Worm (Caenorhabditis elegans) whole organism, mixed stage, embryonic: Measurements from ENCODE around the gene F41G3.5.

ENCODE experiments used
- M03D4.4 ChIP-seq: sonication (generic microtip); optimal IDR thresholded peaks from 2 replicates; lab custom pipeline; 2017; ENCODE audit warnings: mild to moderate bottlenecking, missing genetic modification characterization, missing compliant biosample characterization
- blmp-1 ChIP-seq: fragments of 150-350 bp; optimal IDR thresholded peaks from 2 replicates; lab custom pipeline; 2014; ENCODE audit warnings: missing biosample characterization, missing genetic modification characterization
- ceh-39 ChIP-seq: fragments of 150-350 bp; optimal IDR thresholded peaks from 2 replicates; lab custom pipeline; 2014; ENCODE audit warnings: missing biosample characterization, missing genetic modification characterization
- ceh-43 ChIP-seq: fragments of 200-800 bp; sonication (Bioruptor generic); optimal IDR thresholded peaks from 2 replicates; lab custom pipeline; 2018; ENCODE audit warnings: mild to moderate bottlenecking, missing genetic modification characterization, moderate library complexity, missing compliant biosample characterization
- ceh-83 ChIP-seq: fragments of 200-800 bp; sonication (Bioruptor generic); optimal IDR thresholded peaks from 2 replicates; lab custom pipeline; 2018; ENCODE audit warnings: mild to moderate bottlenecking, missing genetic modification characterization, missing compliant biosample characterization
- ces-1 ChIP-seq: fragments of 150-350 bp; optimal IDR thresholded peaks from 2 replicates; lab custom pipeline; 2014; ENCODE audit warnings: missing biosample characterization, missing genetic modification reagents, missing genetic modification characterization
- cnd-1 ChIP-seq: fragments of 200-800 bp; sonication (Bioruptor generic); optimal IDR thresholded peaks from 2 replicates; lab custom pipeline; 2018; ENCODE audit warnings: mild to moderate bottlenecking, missing genetic modification characterization, missing compliant biosample characterization
- drap-1 ChIP-seq: fragments of 200-800 bp; sonication (Bioruptor generic); optimal IDR thresholded peaks from 3 replicates; lab custom pipeline; 2018; ENCODE audit warnings: mild to moderate bottlenecking, missing genetic modification characterization, missing compliant biosample characterization
- elt-1 ChIP-seq: sonication (generic microtip); optimal IDR thresholded peaks from 2 replicates; lab custom pipeline; 2017; ENCODE audit warnings: missing genetic modification characterization, mild to moderate bottlenecking, missing compliant biosample characterization, antibody characterized with exemption, moderate library complexity, borderline replicate concordance; ENCODE audit not compliant: insufficient read depth
- elt-3 ChIP-seq: fragments of 150-350 bp; optimal IDR thresholded peaks from 2 replicates; lab custom pipeline; 2014; ENCODE audit warnings: missing biosample characterization, missing genetic modification characterization
- flh-1 ChIP-seq: fragments of 200-800 bp; sonication (Bioruptor generic); optimal IDR thresholded peaks from 2 replicates; lab custom pipeline; 2018; ENCODE audit warnings: mild to moderate bottlenecking, missing genetic modification characterization, moderate library complexity, missing compliant biosample characterization
- ham-2 ChIP-seq: fragments of 200-800 bp; sonication (Bioruptor generic); optimal IDR thresholded peaks from 2 replicates; lab custom pipeline; 2018; ENCODE audit warnings: mild to moderate bottlenecking, missing genetic modification characterization, missing compliant biosample characterization
- hlh-1 ChIP-seq: fragments of 150-350 bp; optimal IDR thresholded peaks from 2 replicates; lab custom pipeline; 2014; ENCODE audit warnings: missing biosample characterization, missing genetic modification reagents, missing genetic modification characterization
- lin-13 ChIP-seq: fragments of 150-350 bp; optimal IDR thresholded peaks from 2 replicates; lab custom pipeline; 2014; ENCODE audit warnings: missing biosample characterization, missing genetic modification characterization
- lin-32 ChIP-seq: fragments of 200-800 bp; sonication (Bioruptor generic); optimal IDR thresholded peaks from 2 replicates; lab custom pipeline; 2018; ENCODE audit warnings: mild to moderate bottlenecking, missing genetic modification characterization, missing compliant biosample characterization
- lsy-2 ChIP-seq: fragments of 150-350 bp; optimal IDR thresholded peaks from 2 replicates; lab custom pipeline; 2014; ENCODE audit warnings: missing biosample characterization, missing genetic modification characterization
- mab-5 ChIP-seq: fragments of 150-350 bp; optimal IDR thresholded peaks from 2 replicates; lab custom pipeline; 2014; ENCODE audit warnings: missing biosample characterization, missing genetic modification characterization
- mep-1 ChIP-seq: fragments of 150-350 bp; optimal IDR thresholded peaks from 2 replicates; lab custom pipeline; 2017; ENCODE audit warnings: missing biosample characterization, missing genetic modification reagents, missing genetic modification characterization, inconsistent platforms
- mls-2 ChIP-seq: sonication (generic microtip); optimal IDR thresholded peaks from 2 replicates; lab custom pipeline; 2016; ENCODE audit warnings: mild to moderate bottlenecking, missing genetic modification characterization, moderate library complexity, missing compliant biosample characterization
- nhr-12 ChIP-seq: fragments of 150-350 bp; optimal IDR thresholded peaks from 2 replicates; lab custom pipeline; 2014; ENCODE audit warnings: missing biosample characterization, missing genetic modification characterization
- nhr-2 ChIP-seq: fragments of 150-350 bp; optimal IDR thresholded peaks from 2 replicates; lab custom pipeline; 2014; ENCODE audit warnings: missing biosample characterization, missing genetic modification characterization
- nhr-237 ChIP-seq: fragments of 150-350 bp; optimal IDR thresholded peaks from 2 replicates; lab custom pipeline; 2014; ENCODE audit warnings: missing biosample characterization, missing genetic modification characterization
- nhr-28 ChIP-seq: fragments of 150-350 bp; optimal IDR thresholded peaks from 2 replicates; lab custom pipeline; 2014; ENCODE audit warnings: missing biosample characterization, missing genetic modification characterization
- nhr-76 ChIP-seq: sonication (generic microtip); optimal IDR thresholded peaks from 2 replicates; lab custom pipeline; 2017; ENCODE audit warnings: missing biosample characterization, missing genetic modification characterization
- pha-4 ChIP-seq: fragments of 150-350 bp; optimal IDR thresholded peaks from 2 replicates; lab custom pipeline; 2018; ENCODE audit warnings: missing biosample characterization, missing genetic modification reagents, missing genetic modification characterization
- sem-2 ChIP-seq: fragments of 200-800 bp; sonication (Bioruptor generic); optimal IDR thresholded peaks from 2 replicates; lab custom pipeline; 2018; ENCODE audit warnings: mild to moderate bottlenecking, missing genetic modification characterization, missing compliant biosample characterization
- snpc-4 ChIP-seq: fragments of 150-350 bp; optimal IDR thresholded peaks from 2 replicates; lab custom pipeline; 2014; ENCODE audit warnings: missing biosample characterization, missing genetic modification characterization
- sptf-1 ChIP-seq: sonication (generic microtip); optimal IDR thresholded peaks from 2 replicates; lab custom pipeline; 2017; ENCODE audit warnings: mild to moderate bottlenecking, missing genetic modification characterization, moderate library complexity, missing compliant biosample characterization
- tbx-8 ChIP-seq: fragments of 200-800 bp; sonication (Bioruptor generic); optimal IDR thresholded peaks from 2 replicates; lab custom pipeline; 2018; ENCODE audit warnings: mild to moderate bottlenecking, missing genetic modification characterization, moderate library complexity, missing compliant biosample characterization
- unc-120 ChIP-seq: sonication (generic microtip); optimal IDR thresholded peaks from 2 replicates; lab custom pipeline; 2017; ENCODE audit warnings: missing genetic modification characterization, missing compliant biosample characterization; ENCODE audit not compliant: poor library complexity, severe bottlenecking
- unc-39 ChIP-seq: fragments of 150-350 bp; optimal IDR thresholded peaks from 2 replicates; lab custom pipeline; 2014; ENCODE audit warnings: missing biosample characterization, missing genetic modification characterization
- unc-62 ChIP-seq: fragments of 150-350 bp; optimal IDR thresholded peaks from 2 replicates; lab custom pipeline; 2014; ENCODE audit warnings: missing biosample characterization, missing genetic modification reagents, missing genetic modification characterization
- zip-8 ChIP-seq: fragments of 150-350 bp; optimal IDR thresholded peaks from 2 replicates; lab custom pipeline; 2014; ENCODE audit warnings: missing biosample characterization, missing genetic modification characterization

F41G3.5 gene

DNA sequence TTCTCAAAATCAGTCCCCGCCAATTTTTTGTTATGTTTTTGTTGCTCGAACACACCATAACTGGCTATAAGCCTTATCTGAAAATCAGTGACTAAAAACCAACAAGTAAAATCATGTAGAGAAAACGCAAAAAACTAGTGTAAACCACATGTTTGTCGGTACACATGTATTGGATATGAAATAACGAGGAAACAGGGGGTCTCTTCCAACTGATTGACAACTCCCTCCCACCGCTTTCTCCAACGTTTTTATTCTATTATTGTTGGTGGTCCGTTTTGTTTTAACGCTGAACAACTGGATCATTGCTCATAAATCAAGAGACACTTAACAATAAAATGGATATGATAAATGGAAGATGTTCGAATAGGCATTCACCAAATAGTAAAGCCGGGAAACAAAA, 19.7 kb upstream of the F41G3.5 start:
- TF ChIP-seq ces-1 (GFP tag; lab: Kevin White, UChicago) (peak; percentile 11), ceh-83 (no peak), cnd-1 (no peak), ceh-43 (GFP tag; lab: Kevin White, UChicago) (no peak), unc-62 (GFP tag; lab: Kevin White, UChicago) (peak; percentile 61), drap-1 (no peak), ham-2 (GFP tag; lab: Kevin White, UChicago) (no peak), snpc-4 (no peak), lin-32 (GFP tag; lab: Kevin White, UChicago) (no peak), sem-2 (GFP tag; lab: Kevin White, UChicago) (no peak), nhr-237 (tag; lab: Kevin White, UChicago) (no peak), tbx-8 (GFP tag; lab: Kevin White, UChicago) (no peak), M03D4.4 (tag; lab: Kevin White, UChicago) (no peak), elt-1 (tag; lab: Kevin White, UChicago) (no peak), mab-5 (no peak)
- TF ChIP-seq, all 35 proteins: peak for 2

ce11 chrII:6729331-6729730, 17.2 kb upstream of the F41G3.5 start, which contains the start of gene T14B4.8:
Gene T14B4.8, minus strand, starts transcription at chrII:6729390.
- TF ChIP-seq hlh-1 (no peak), ces-1 (GFP tag; lab: Kevin White, UChicago) (peak; percentile 77), nhr-28 (tag; lab: Kevin White, UChicago) (no peak), nhr-2 (tag; lab: Kevin White, UChicago) (no peak), nhr-237 (tag; lab: Kevin White, UChicago) (no peak), unc-120 (tag; lab: Kevin White, UChicago) (peak; percentile 24), mep-1 (tag; lab: Kevin White, UChicago) (peak; percentile 2), nhr-76 (no peak), nhr-12 (tag; lab: Kevin White, UChicago) (no peak), pha-4 (tag; lab: Kevin White, UChicago) (no peak), flh-1 (GFP tag; lab: Kevin White, UChicago) (no peak), unc-62 (GFP tag; lab: Kevin White, UChicago) (peak; percentile 31), ceh-83 (no peak), ceh-39 (tag; lab: Kevin White, UChicago) (no peak), mls-2 (no peak), elt-3 (tag; lab: Kevin White, UChicago) (no peak), sptf-1 (tag; lab: Kevin White, UChicago) (peak; percentile 22), sem-2 (GFP tag; lab: Kevin White, UChicago) (no peak), zip-8 (no peak), unc-39 (no peak)

DNA sequence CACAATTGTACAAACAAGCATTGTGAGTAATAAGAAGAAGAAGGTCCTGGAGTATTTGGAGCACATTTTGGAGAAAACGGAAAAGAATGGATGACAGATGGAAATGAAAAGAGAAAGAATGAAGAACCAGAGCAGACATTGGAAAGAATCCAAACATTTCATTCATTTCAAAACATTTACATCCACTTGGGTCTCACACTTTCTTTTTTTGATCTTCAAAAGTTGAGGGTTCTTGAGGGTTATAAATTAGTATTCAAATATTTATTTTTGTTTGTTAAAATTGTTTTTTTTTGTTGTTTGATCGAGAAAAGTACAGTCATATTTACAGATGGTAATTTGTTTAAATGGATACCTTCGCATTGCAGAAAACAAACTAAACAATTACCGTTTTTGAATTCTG, 12.8 kb upstream of the F41G3.5 start, which contains the start of gene T14B4.9:
T14B4.9 (minus strand) TSS at position 101 of the 400 bp plus-strand sequence.
- TF ChIP-seq unc-120 (tag; lab: Kevin White, UChicago) (no peak), ham-2 (GFP tag; lab: Kevin White, UChicago) (no peak), lin-13 (tag; lab: Kevin White, UChicago) (no peak)

DNA sequence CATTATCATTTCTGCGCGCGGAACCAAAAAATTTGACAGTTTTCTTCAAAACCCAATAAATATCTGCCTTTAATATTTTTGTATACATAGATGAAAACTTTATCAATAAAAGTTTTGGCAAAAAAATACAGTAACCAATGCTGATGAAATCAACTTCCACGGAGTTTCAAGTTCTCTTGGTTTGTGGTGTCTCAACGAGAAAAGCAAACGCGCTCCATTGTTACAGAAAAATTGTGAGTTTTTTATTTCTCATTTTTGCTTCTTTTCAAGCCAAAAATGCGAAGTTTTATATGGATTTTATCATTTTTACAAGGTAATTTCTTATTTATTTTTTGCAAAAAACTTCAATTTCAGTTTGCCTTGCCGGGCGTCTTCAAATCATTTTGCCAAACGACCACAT, 11.8 kb upstream of the F41G3.5 start, which contains the start of gene T14B4.3:
T14B4.3 (plus strand) TSS at position 264 of the 400 bp plus-strand sequence.
- TF ChIP-seq elt-1 (tag; lab: Kevin White, UChicago), result no peak
- no peak for TF ChIP-seq nhr-2 (tag; lab: Kevin White, UChicago)
- peak; percentile 50 for TF ChIP-seq ces-1 (GFP tag; lab: Kevin White, UChicago)
- no peak for TF ChIP-seq flh-1 (GFP tag; lab: Kevin White, UChicago)
- TF ChIP-seq blmp-1, result no peak
- peak; percentile 83 for TF ChIP-seq lsy-2 (tag; lab: Kevin White, UChicago)
- TF ChIP-seq mep-1 (tag; lab: Kevin White, UChicago), result peak; percentile 76
- TF ChIP-seq mls-2, result no peak
- peak; percentile 36 for TF ChIP-seq sptf-1 (tag; lab: Kevin White, UChicago)
- peak; percentile 34 for TF ChIP-seq pha-4 (tag; lab: Kevin White, UChicago)
- no peak for TF ChIP-seq nhr-12 (tag; lab: Kevin White, UChicago)
